Worm (Caenorhabditis elegans): ENCODE data around the gene ZK688.9.

- TF ChIP-seq pbrm-1 (GFP tag; IDR thresholded peaks at IDR 0.05) (no peak), Y53G8AR.9 (GFP tag; conservative IDR thresholded peaks at IDR 0.05) (no peak), lin-26 (GFP tag; IDR thresholded peaks at IDR 0.05) (no peak), unc-130 (GFP tag; optimal IDR thresholded peaks at IDR 0.05) (peak; percentile 16)
Measured at ce11 chrIII:7858407-7859029, 24.3 kb downstream of the ZK688.9 start, which contains the start of the genes coq-5 and ufm-1.

All from whole organism, young adult.